Fruit fly (Drosophila melanogaster) whole organism, wandering third instar larva: Measurements from ENCODE around the gene Est-P.

Experiments used
- CG32264 ChIP-seq: fragments of 200-800 bp; sonication (Bioruptor generic); optimal IDR thresholded peaks from 2 replicates; lab custom pipeline; 2016; ENCODE audit warnings: missing biosample characterization, missing genetic modification characterization
- Dfd ChIP-seq: fragments of >200 bp; optimal IDR thresholded peaks from 2 replicates; lab custom pipeline; 2017; ENCODE audit warnings: missing biosample characterization, missing genetic modification characterization
- Hnf4 ChIP-seq: fragments of 200-800 bp; sonication (Bioruptor generic); optimal IDR thresholded peaks from 2 replicates; lab custom pipeline; 2016; ENCODE audit warnings: missing biosample characterization, mild to moderate bottlenecking, missing genetic modification characterization
- br ChIP-seq: fragments of 200-800 bp; sonication (Bioruptor generic); optimal IDR thresholded peaks from 2 replicates; lab custom pipeline; 2016; ENCODE audit warnings: missing biosample characterization, missing genetic modification characterization
- ey ChIP-seq: fragments of 200-800 bp; sonication (Bioruptor generic); optimal IDR thresholded peaks from 2 replicates; lab custom pipeline; 2016; ENCODE audit warnings: missing biosample characterization, missing genetic modification characterization
- fru ChIP-seq: fragments of 200-800 bp; sonication (Bioruptor generic); optimal IDR thresholded peaks from 3 replicates; lab custom pipeline; 2016; ENCODE audit warnings: missing biosample characterization, mild to moderate bottlenecking, missing genetic modification characterization
- h ChIP-seq: fragments of 200-800 bp; sonication (Bioruptor generic); optimal IDR thresholded peaks from 3 replicates; lab custom pipeline; 2016; ENCODE audit warnings: missing biosample characterization, mild to moderate bottlenecking, missing genetic modification characterization
- pan ChIP-seq: fragments of >200 bp; optimal IDR thresholded peaks from 2 replicates; lab custom pipeline; 2017
- psq ChIP-seq: fragments of 200-800 bp; sonication (Bioruptor generic); optimal IDR thresholded peaks from 3 replicates; lab custom pipeline; 2017; ENCODE audit warnings: missing biosample characterization, mild to moderate bottlenecking, missing genetic modification characterization, moderate library complexity
- tai ChIP-seq: sonication (Bioruptor generic); optimal IDR thresholded peaks from 2 replicates; lab custom pipeline; 2016; ENCODE audit warnings: missing biosample characterization, missing genetic modification characterization

DNA sequence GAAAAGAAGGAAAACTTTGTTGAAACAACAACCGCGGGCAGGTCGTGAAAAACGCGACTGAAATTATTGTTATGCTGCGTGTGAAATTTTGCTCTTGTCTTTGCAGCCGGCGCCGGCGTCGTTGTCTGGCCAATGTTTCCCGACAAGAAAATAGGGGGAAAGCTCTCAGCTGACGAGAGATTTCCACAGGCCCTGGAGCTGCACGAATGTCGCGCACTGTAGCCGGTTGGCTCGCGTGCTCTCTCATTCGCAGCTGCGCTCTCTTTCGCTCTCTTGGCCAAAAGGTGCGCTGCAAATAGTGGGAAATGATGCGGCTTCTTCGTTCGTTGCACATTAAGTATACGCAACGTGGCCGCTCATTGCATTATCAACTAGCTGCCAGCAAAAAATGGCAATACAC lies 26.8 kb upstream of the Est-P start, which contains the start of gene CG9760:
- TF ChIP-seq h (GFP tag; lab: Kevin White, UChicago): no peak
- TF ChIP-seq pan (lab: Kevin White, UChicago): no peak
- no peak for TF ChIP-seq CG32264
- TF ChIP-seq Hnf4: no peak
- no peak for TF ChIP-seq fru (GFP tag; lab: Kevin White, UChicago)
- no peak for TF ChIP-seq br
- TF ChIP-seq ey (GFP tag; lab: Kevin White, UChicago): no peak
- no peak for TF ChIP-seq Dfd (GFP tag; lab: Kevin White, UChicago)
- no peak for TF ChIP-seq psq (GFP tag; lab: Kevin White, UChicago)
- no peak for TF ChIP-seq tai
